Fruit fly (Drosophila melanogaster) whole organism, adult: ENCODE data around the gene CG10801.

Source experiments
- CG11617 ChIP-seq: fragments of 200-800 bp; sonication (Bioruptor generic); optimal IDR thresholded peaks from 2 replicates; lab custom pipeline; 2017; ENCODE audit warnings: mild to moderate bottlenecking, missing biosample characterization, missing genetic modification reagents, missing genetic modification characterization
- CG12768 ChIP-seq: fragments of 200-800 bp; sonication (Bioruptor generic); optimal IDR thresholded peaks from 2 replicates; lab custom pipeline; 2017; ENCODE audit warnings: missing biosample characterization, missing genetic modification characterization, mild to moderate bottlenecking, moderate library complexity, missing genetic modification reagents
- CG14711 ChIP-seq: fragments of 200-800 bp; sonication (Bioruptor generic); optimal IDR thresholded peaks from 2 replicates; lab custom pipeline; 2018; ENCODE audit warnings: missing biosample characterization, mild to moderate bottlenecking, missing genetic modification characterization, moderate library complexity
- CG1620 ChIP-seq: fragments of 200-800 bp; sonication (Bioruptor generic); optimal IDR thresholded peaks from 2 replicates; lab custom pipeline; 2016; ENCODE audit warnings: missing biosample characterization, missing genetic modification characterization
- CG33017 ChIP-seq: fragments of 200-800 bp; sonication (Bioruptor generic); optimal IDR thresholded peaks from 2 replicates; lab custom pipeline; 2018; ENCODE audit warnings: missing biosample characterization, mild to moderate bottlenecking, missing genetic modification characterization, moderate library complexity
- CG5204 ChIP-seq: fragments of 200-800 bp; sonication (Bioruptor generic); optimal IDR thresholded peaks from 2 replicates; lab custom pipeline; 2016; ENCODE audit warnings: missing biosample characterization, missing genetic modification characterization
- CG7045 ChIP-seq: fragments of 200-800 bp; sonication (Bioruptor generic); optimal IDR thresholded peaks from 2 replicates; lab custom pipeline; 2017; ENCODE audit warnings: missing biosample characterization, mild to moderate bottlenecking, missing genetic modification characterization
- CG7101 ChIP-seq: fragments of 200-800 bp; sonication (Bioruptor generic); optimal IDR thresholded peaks from 2 replicates; lab custom pipeline; 2018; ENCODE audit warnings: missing biosample characterization, mild to moderate bottlenecking, missing genetic modification characterization, moderate library complexity
- Clk ChIP-seq: fragments of 200-800 bp; sonication (Bioruptor generic); optimal IDR thresholded peaks from 2 replicates; lab custom pipeline; 2017; ENCODE audit warnings: missing biosample characterization, missing genetic modification characterization
- Crg-1 ChIP-seq: fragments of 200-800 bp; sonication (Bioruptor generic); optimal IDR thresholded peaks from 2 replicates; lab custom pipeline; 2016; ENCODE audit warnings: missing biosample characterization, missing genetic modification characterization
- Hr96 ChIP-seq: fragments of 200-800 bp; sonication (Bioruptor generic); optimal IDR thresholded peaks from 2 replicates; lab custom pipeline; 2016; ENCODE audit warnings: missing biosample characterization, missing genetic modification characterization
- Mnt ChIP-seq: fragments of 200-800 bp; sonication (Bioruptor generic); optimal IDR thresholded peaks from 2 replicates; lab custom pipeline; 2016; ENCODE audit warnings: missing biosample characterization, mild to moderate bottlenecking, missing genetic modification characterization
- bab1 ChIP-seq: fragments of 200-800 bp; sonication (Bioruptor generic); optimal IDR thresholded peaks from 3 replicates; lab custom pipeline; 2019; ENCODE audit warnings: missing biosample characterization, mild to moderate bottlenecking, missing genetic modification characterization, moderate library complexity
- cic ChIP-seq: fragments of 200-800 bp; sonication (Bioruptor generic); optimal IDR thresholded peaks from 2 replicates; lab custom pipeline; 2017; ENCODE audit warnings: missing biosample characterization, mild to moderate bottlenecking, missing genetic modification characterization, moderate library complexity
- cnc ChIP-seq, 2 experiments: fragments of >200 bp; optimal IDR thresholded peaks; 2 replicates each; lab custom pipeline; 2017
- kay ChIP-seq: fragments of 200-800 bp; sonication (Bioruptor generic); peaks from one replicate; lab custom pipeline; 2016; ENCODE audit warnings: missing biosample characterization, missing genetic modification characterization, borderline replicate concordance
- ovo ChIP-seq: fragments of 200-800 bp; sonication (Bioruptor generic); optimal IDR thresholded peaks from 2 replicates; lab custom pipeline; 2016; ENCODE audit warnings: missing biosample characterization, missing genetic modification characterization
- pad ChIP-seq: fragments of 200-800 bp; sonication (Bioruptor generic); optimal IDR thresholded peaks from 3 replicates; lab custom pipeline; 2017; ENCODE audit warnings: missing biosample characterization, missing genetic modification characterization, mild to moderate bottlenecking, moderate library complexity, missing genetic modification reagents
- tj ChIP-seq: fragments of 200-800 bp; sonication (Bioruptor generic); optimal IDR thresholded peaks from 3 replicates; lab custom pipeline; 2017; ENCODE audit warnings: missing biosample characterization, mild to moderate bottlenecking, missing genetic modification characterization, moderate library complexity
- toe ChIP-seq: fragments of 200-800 bp; sonication (Bioruptor generic); optimal IDR thresholded peaks from 2 replicates; lab custom pipeline; 2016; ENCODE audit warnings: missing biosample characterization, missing genetic modification characterization

CG10801 gene

DNA sequence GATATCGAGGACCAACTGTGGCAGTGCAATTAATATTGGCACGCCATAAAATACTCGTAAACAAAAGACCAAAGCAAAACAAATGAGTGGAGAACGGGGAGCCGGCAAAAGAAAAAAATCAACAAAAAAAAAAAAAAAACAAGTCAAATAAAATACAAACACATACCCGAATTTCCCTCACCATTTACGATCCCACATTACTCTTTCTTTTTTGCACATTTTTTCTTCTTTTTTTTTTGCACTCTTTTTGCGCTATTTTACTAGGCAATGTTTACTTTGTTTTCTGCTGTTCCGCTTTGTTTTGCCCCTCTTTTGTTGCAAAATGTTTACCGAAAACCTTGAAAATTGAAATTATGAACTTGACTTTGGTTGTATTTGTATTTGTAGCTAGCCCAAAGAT is 13.7 kb upstream of the CG10801 start:
- peak; percentile 32 for TF ChIP-seq CG11617 (GFP tag; lab: Kevin White, UChicago)
- peak; percentile 40 for TF ChIP-seq tj
- peak; percentile 15 for TF ChIP-seq ovo (GFP tag; lab: Kevin White, UChicago)
- TF ChIP-seq kay (GFP tag; lab: Kevin White, UChicago) = no peak
- peak; percentile 11 for TF ChIP-seq Crg-1 (GFP tag; lab: Kevin White, UChicago)
- no peak for TF ChIP-seq toe (GFP tag; lab: Kevin White, UChicago)
- peak; percentile 8 for TF ChIP-seq CG1620
- peak; percentile 3 for TF ChIP-seq pad (GFP tag; lab: Kevin White, UChicago)

DNA sequence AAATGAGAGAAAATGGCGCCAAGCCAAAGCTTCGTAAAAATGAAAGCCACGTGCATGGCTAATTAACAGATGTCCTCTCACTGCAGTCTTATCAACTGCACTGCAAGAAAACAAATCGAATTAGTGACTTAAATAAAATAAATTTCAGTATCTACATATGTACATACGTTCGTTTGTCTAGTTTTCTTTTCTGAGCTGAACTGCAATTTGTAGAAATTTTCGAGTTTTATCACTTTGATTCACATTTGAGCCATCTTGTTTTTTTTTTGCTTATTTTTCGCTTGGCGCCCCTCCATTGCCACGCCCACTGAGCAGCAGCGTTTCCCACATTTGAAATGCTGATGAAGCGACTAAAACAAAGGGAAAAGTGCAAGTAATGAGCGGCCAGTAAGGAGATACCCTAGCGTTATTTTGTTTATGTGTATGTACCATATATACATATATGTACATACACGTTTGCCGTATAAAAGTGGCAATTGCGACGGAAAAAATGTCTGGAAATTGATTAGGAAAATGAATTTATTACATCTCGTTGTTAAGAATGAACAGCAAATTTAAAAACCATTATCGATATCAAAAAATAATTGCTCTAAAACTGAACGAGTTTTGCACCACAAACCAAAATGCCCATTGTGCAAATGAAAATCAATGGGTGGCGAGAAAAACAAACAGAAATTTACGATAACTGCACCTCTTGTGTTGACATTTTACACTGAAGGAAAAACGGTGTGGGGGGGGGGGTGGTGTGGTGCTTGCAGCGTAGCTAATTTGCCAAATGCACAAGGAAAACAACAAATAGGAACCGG is 12.5 kb upstream of the CG10801 start:
- TF ChIP-seq cic (GFP tag; lab: Kevin White, UChicago) = peak; percentile 36
- TF ChIP-seq CG11617 (GFP tag; lab: Kevin White, UChicago) = peak; percentile 82
- TF ChIP-seq CG5204 (GFP tag; lab: Kevin White, UChicago) = peak; percentile 58
- TF ChIP-seq CG12768 (GFP tag; lab: Kevin White, UChicago) = peak; percentile 46
- TF ChIP-seq Crg-1 (GFP tag; lab: Kevin White, UChicago) = peak; percentile 51
- peak; percentile 62 for TF ChIP-seq pad (GFP tag; lab: Kevin White, UChicago)
- TF ChIP-seq CG1620 = peak; percentile 26
- peak; percentile 67 for TF ChIP-seq CG33017 (tag; lab: Kevin White, UChicago)
- TF ChIP-seq bab1 (GFP tag; lab: Kevin White, UChicago) = peak; percentile 68
- TF ChIP-seq CG7101 (tag; lab: Kevin White, UChicago) = peak; percentile 86
- peak; percentile 26 for TF ChIP-seq toe (GFP tag; lab: Kevin White, UChicago)
- peak; percentile 28 for TF ChIP-seq Clk (GFP tag; lab: Kevin White, UChicago)
- TF ChIP-seq Mnt (GFP tag; lab: Kevin White, UChicago) = peak; percentile 72
- peak; percentile 14 for TF ChIP-seq kay (GFP tag; lab: Kevin White, UChicago)
- peak; percentile 90 for TF ChIP-seq tj
- peak; percentile 18 to 47 for TF ChIP-seq cnc (optimal IDR thresholded peaks at IDR 0.05; lab: Kevin White, UChicago)
- peak; percentile 43 for TF ChIP-seq CG7045
- TF ChIP-seq ovo (GFP tag; lab: Kevin White, UChicago) = peak; percentile 61
- TF ChIP-seq Hr96 (GFP tag; lab: Kevin White, UChicago) = peak; percentile 54
- TF ChIP-seq CG14711 (tag; lab: Kevin White, UChicago) = peak; percentile 71

DNA sequence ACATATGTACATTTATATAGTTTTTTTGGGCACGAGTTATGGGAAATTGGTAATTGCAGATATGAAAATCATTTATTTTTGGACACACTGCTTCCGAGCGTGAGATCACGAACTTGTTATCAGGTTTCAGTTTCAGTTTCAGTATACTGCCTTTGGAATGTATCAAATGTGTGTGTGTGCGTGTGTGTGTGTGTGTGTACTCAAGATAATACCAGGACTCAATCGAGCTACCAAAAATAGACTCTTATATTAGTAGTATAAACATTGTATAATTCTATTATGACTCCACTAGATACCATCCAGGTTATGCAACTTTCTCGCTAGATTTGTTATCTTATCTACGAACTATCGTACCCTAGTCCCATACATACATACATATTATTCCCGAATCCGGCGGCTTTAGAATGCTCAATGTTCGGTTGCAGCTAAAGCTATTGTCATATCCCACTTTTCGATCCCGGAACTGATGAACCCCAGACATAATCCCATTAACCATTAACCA is 11.4 kb upstream of the CG10801 start, which contains the start of gene CG12535:
Gene CG12535, minus strand, starts transcription at position 51 of the 502 bp plus-strand sequence.
- TF ChIP-seq cnc (optimal IDR thresholded peaks at IDR 0.05; lab: Kevin White, UChicago) (no peak), toe (GFP tag; lab: Kevin White, UChicago) (no peak), CG5204 (GFP tag; lab: Kevin White, UChicago) (no peak), CG12768 (GFP tag; lab: Kevin White, UChicago) (no peak), Clk (GFP tag; lab: Kevin White, UChicago) (no peak), bab1 (GFP tag; lab: Kevin White, UChicago) (no peak), Hr96 (GFP tag; lab: Kevin White, UChicago) (no peak), kay (GFP tag; lab: Kevin White, UChicago) (no peak), pad (GFP tag; lab: Kevin White, UChicago) (no peak), Crg-1 (GFP tag; lab: Kevin White, UChicago) (no peak), CG33017 (tag; lab: Kevin White, UChicago) (no peak), Mnt (GFP tag; lab: Kevin White, UChicago) (no peak), cic (GFP tag; lab: Kevin White, UChicago) (no peak)

DNA sequence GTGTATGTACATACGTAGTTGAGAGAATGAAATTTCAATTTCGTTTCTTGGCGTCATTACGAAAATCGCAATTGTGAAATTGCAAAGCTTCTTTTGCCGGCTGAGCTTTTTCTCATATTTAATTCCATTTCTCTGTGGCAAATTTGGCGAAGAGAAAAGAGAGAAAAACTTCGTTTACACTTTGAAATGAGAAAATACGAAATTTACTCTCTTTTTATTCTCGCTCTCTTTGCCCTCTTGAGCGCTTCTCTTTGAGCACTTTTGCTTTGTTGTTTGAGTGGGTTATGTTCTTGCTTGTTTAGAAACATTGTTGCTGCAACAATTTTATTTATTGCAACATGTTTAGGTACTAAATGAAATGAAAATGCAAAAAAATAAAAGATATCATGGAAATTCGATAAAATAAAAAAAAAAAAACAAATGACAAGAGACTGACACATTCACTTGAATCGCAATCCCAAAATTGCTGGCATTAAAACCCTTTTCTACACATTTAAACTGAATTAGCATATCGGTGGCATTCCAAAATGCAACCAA is 9.1 kb upstream of the CG10801 start:
- peak; percentile 33 for TF ChIP-seq cic (GFP tag; lab: Kevin White, UChicago)
- TF ChIP-seq pad (GFP tag; lab: Kevin White, UChicago) = no peak
- peak; percentile 54 for TF ChIP-seq kay (GFP tag; lab: Kevin White, UChicago)
- no peak for TF ChIP-seq bab1 (GFP tag; lab: Kevin White, UChicago)
- TF ChIP-seq Mnt (GFP tag; lab: Kevin White, UChicago) = no peak
- TF ChIP-seq tj = no peak

DNA sequence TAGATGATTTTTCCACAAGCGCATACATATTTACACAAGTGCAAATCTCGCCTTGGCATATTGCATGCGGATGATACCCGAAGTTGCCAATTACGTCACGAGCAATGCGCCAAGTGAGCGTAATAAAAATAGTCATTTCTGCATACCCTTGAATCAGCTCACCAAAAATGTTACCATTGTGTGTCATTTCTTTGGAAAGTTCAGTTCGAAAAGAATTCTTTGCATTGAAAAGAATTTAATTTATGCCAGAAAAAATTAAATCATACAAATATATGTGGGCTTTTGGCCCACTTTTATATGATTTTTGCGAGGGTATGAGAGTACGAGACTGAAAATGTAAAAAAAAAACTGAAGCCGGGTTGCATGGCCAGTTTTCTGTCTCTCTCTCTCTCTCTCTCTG is 8.5 kb upstream of the CG10801 start:
- no peak for TF ChIP-seq cic (GFP tag; lab: Kevin White, UChicago)
- no peak for TF ChIP-seq cnc (optimal IDR thresholded peaks at IDR 0.05; lab: Kevin White, UChicago)
- no peak for TF ChIP-seq bab1 (GFP tag; lab: Kevin White, UChicago)
- TF ChIP-seq CG7045 = no peak
- TF ChIP-seq ovo (GFP tag; lab: Kevin White, UChicago) = no peak
- no peak for TF ChIP-seq CG12768 (GFP tag; lab: Kevin White, UChicago)
- no peak for TF ChIP-seq toe (GFP tag; lab: Kevin White, UChicago)
